Fruit fly (Drosophila melanogaster): ENCODE data around the gene CG16782.

The CG16782 gene

dm6 chrX:3431641-3432040 lies 28.4 kb downstream of the CG16782 start (continued):
- TF ChIP-seq jing (GFP tag; optimal IDR thresholded peaks at IDR 0.05) (no peak), CG3163 (GFP tag; optimal IDR thresholded peaks at IDR 0.05) (no peak), vnd (GFP tag; IDR thresholded peaks at IDR 0.05; ENCODE audit: partially characterized antibody) (no peak), oc (tag; optimal IDR thresholded peaks at IDR 0.05) (peak; percentile 69), Sry-β (GFP tag; optimal IDR thresholded peaks at IDR 0.05) (no peak), Nf-YA (GFP tag; IDR thresholded peaks at IDR 0.05) (no peak), Hr78 (GFP tag; optimal IDR thresholded peaks at IDR 0.05) (peak in 1 of 2 experiments; percentile 45), br (optimal IDR thresholded peaks at IDR 0.05) (no peak), CG18599 (GFP tag; optimal IDR thresholded peaks at IDR 0.05) (peak; percentile 6), eve (GFP tag; optimal IDR thresholded peaks at IDR 0.05) (peak in 1 of 2 experiments; percentile 60), psq (GFP tag; optimal IDR thresholded peaks at IDR 0.05) (no peak), CG14710 (tag; optimal IDR thresholded peaks at IDR 0.05) (peak; percentile 43), Doc2 (GFP tag; IDR thresholded peaks at IDR 0.05) (no peak), CG8478 (optimal IDR thresholded peaks at IDR 0.05) (no peak), CG7987 (GFP tag; optimal IDR thresholded peaks at IDR 0.05) (no peak), B-H2 (GFP tag; optimal IDR thresholded peaks at IDR 0.05) (peak; percentile 33), CG31441 (GFP tag; IDR thresholded peaks at IDR 0.05) (peak; percentile 91), CG14965 (GFP tag; optimal IDR thresholded peaks at IDR 0.05; ENCODE audit: borderline replicate concordance) (no peak), nmo (GFP tag; optimal IDR thresholded peaks at IDR 0.05) (peak; percentile 81), gcm2 (GFP tag; optimal IDR thresholded peaks at IDR 0.05) (no peak), dysf (GFP tag; IDR thresholded peaks at IDR 0.05) (peak; percentile 84), Dip3 (GFP tag; optimal IDR thresholded peaks at IDR 0.05) (peak; percentile 22), lmd (GFP tag; IDR thresholded peaks at IDR 0.05) (peak; percentile 85), dm (GFP tag; optimal IDR thresholded peaks at IDR 0.05) (no peak), CG1647 (GFP tag; optimal IDR thresholded peaks at IDR 0.05) (no peak), ERR (GFP tag; optimal IDR thresholded peaks at IDR 0.05) (no peak), D19B (GFP tag; optimal IDR thresholded peaks at IDR 0.05) (no peak), pfk (GFP tag; optimal IDR thresholded peaks at IDR 0.05) (no peak), CG7556 (GFP tag; optimal IDR thresholded peaks at IDR 0.05) (peak; percentile 68), dan (GFP tag; IDR thresholded peaks at IDR 0.05) (no peak), CG11085 (GFP tag; IDR thresholded peaks at IDR 0.05) (0 out of 2 replicates have a peak, but pooled peaks have one; percentile 43), sr (GFP tag; IDR thresholded peaks at IDR 0.05) (peak; percentile 24; the same call in 1 of the 3 replicates), CG6683 (GFP tag; optimal IDR thresholded peaks at IDR 0.05) (no peak), E2f2 (GFP tag; IDR thresholded peaks at IDR 0.05) (peak; percentile 55; the same call in 1 of the 2 replicates), bab2 (GFP tag; optimal IDR thresholded peaks at IDR 0.05) (peak; percentile 32), CG15601 (tag; optimal IDR thresholded peaks at IDR 0.05) (peak; percentile 35), sna (GFP tag; IDR thresholded peaks at IDR 0.05; ENCODE audit: partially characterized antibody) (no peak), Hand (GFP tag; optimal IDR thresholded peaks at IDR 0.05) (no peak), NC2β (GFP tag; optimal IDR thresholded peaks at IDR 0.05) (no peak), Hsf (GFP tag; optimal IDR thresholded peaks at IDR 0.05) (peak; percentile 32), Lim3 (GFP tag; IDR thresholded peaks at IDR 0.05) (peak; percentile 61; the same call in 1 of the 2 replicates), CG3726 (GFP tag; IDR thresholded peaks at IDR 0.05) (peak; percentile 69; the same call in 1 of the 3 replicates), stc (GFP tag; IDR thresholded peaks at IDR 0.05) (peak; percentile 87), Max (GFP tag; optimal IDR thresholded peaks at IDR 0.05) (no peak), sc (optimal IDR thresholded peaks at IDR 0.05) (no peak), sc (GFP tag; optimal IDR thresholded peaks at IDR 0.05) (no peak), CG7963 (GFP tag; IDR thresholded peaks at IDR 0.05; ENCODE audit: partially characterized antibody) (no peak), twi (tag; optimal IDR thresholded peaks at IDR 0.05) (peak; percentile 29), CG12391 (tag; optimal IDR thresholded peaks at IDR 0.05) (peak; percentile 72), hth (optimal IDR thresholded peaks at IDR 0.05) (no peak), CG8765 (GFP tag; IDR thresholded peaks at IDR 0.05) (no peak), mld (GFP tag; IDR thresholded peaks at IDR 0.05; ENCODE audit: partially characterized antibody) (no peak)
